Worm (Caenorhabditis elegans) whole organism, mixed stage, embryonic: Measurements from ENCODE around the gene ugt-45.

Experiments used
- bed-3 ChIP-seq: fragments of 200-800 bp; sonication (Bioruptor generic); optimal IDR thresholded peaks from 3 replicates; lab custom pipeline; 2018; ENCODE audit warnings: mild to moderate bottlenecking, missing genetic modification characterization, moderate library complexity, missing compliant biosample characterization
- blmp-1 ChIP-seq: fragments of 150-350 bp; optimal IDR thresholded peaks from 2 replicates; lab custom pipeline; 2014; ENCODE audit warnings: missing biosample characterization, missing genetic modification characterization
- ceh-43 ChIP-seq: fragments of 200-800 bp; sonication (Bioruptor generic); optimal IDR thresholded peaks from 2 replicates; lab custom pipeline; 2018; ENCODE audit warnings: mild to moderate bottlenecking, missing genetic modification characterization, moderate library complexity, missing compliant biosample characterization
- ceh-83 ChIP-seq: fragments of 200-800 bp; sonication (Bioruptor generic); optimal IDR thresholded peaks from 2 replicates; lab custom pipeline; 2018; ENCODE audit warnings: mild to moderate bottlenecking, missing genetic modification characterization, missing compliant biosample characterization
- ces-1 ChIP-seq: fragments of 150-350 bp; optimal IDR thresholded peaks from 2 replicates; lab custom pipeline; 2014; ENCODE audit warnings: missing biosample characterization, missing genetic modification reagents, missing genetic modification characterization
- drap-1 ChIP-seq: fragments of 200-800 bp; sonication (Bioruptor generic); optimal IDR thresholded peaks from 3 replicates; lab custom pipeline; 2018; ENCODE audit warnings: mild to moderate bottlenecking, missing genetic modification characterization, missing compliant biosample characterization
- elt-1 ChIP-seq: sonication (generic microtip); optimal IDR thresholded peaks from 2 replicates; lab custom pipeline; 2017; ENCODE audit warnings: missing genetic modification characterization, mild to moderate bottlenecking, missing compliant biosample characterization, antibody characterized with exemption, moderate library complexity, borderline replicate concordance; ENCODE audit not compliant: insufficient read depth
- elt-3 ChIP-seq: fragments of 150-350 bp; optimal IDR thresholded peaks from 2 replicates; lab custom pipeline; 2014; ENCODE audit warnings: missing biosample characterization, missing genetic modification characterization
- hlh-1 ChIP-seq: fragments of 150-350 bp; optimal IDR thresholded peaks from 2 replicates; lab custom pipeline; 2014; ENCODE audit warnings: missing biosample characterization, missing genetic modification reagents, missing genetic modification characterization
- lin-13 ChIP-seq: fragments of 150-350 bp; optimal IDR thresholded peaks from 2 replicates; lab custom pipeline; 2014; ENCODE audit warnings: missing biosample characterization, missing genetic modification characterization
- lin-32 ChIP-seq: fragments of 200-800 bp; sonication (Bioruptor generic); optimal IDR thresholded peaks from 2 replicates; lab custom pipeline; 2018; ENCODE audit warnings: mild to moderate bottlenecking, missing genetic modification characterization, missing compliant biosample characterization
- lsy-2 ChIP-seq: fragments of 150-350 bp; optimal IDR thresholded peaks from 2 replicates; lab custom pipeline; 2014; ENCODE audit warnings: missing biosample characterization, missing genetic modification characterization
- mab-5 ChIP-seq: fragments of 150-350 bp; optimal IDR thresholded peaks from 2 replicates; lab custom pipeline; 2014; ENCODE audit warnings: missing biosample characterization, missing genetic modification characterization
- mep-1 ChIP-seq: fragments of 150-350 bp; optimal IDR thresholded peaks from 2 replicates; lab custom pipeline; 2017; ENCODE audit warnings: missing biosample characterization, missing genetic modification reagents, missing genetic modification characterization, inconsistent platforms
- mls-2 ChIP-seq: sonication (generic microtip); optimal IDR thresholded peaks from 2 replicates; lab custom pipeline; 2016; ENCODE audit warnings: mild to moderate bottlenecking, missing genetic modification characterization, moderate library complexity, missing compliant biosample characterization
- nhr-12 ChIP-seq: fragments of 150-350 bp; optimal IDR thresholded peaks from 2 replicates; lab custom pipeline; 2014; ENCODE audit warnings: missing biosample characterization, missing genetic modification characterization
- nhr-2 ChIP-seq: fragments of 150-350 bp; optimal IDR thresholded peaks from 2 replicates; lab custom pipeline; 2014; ENCODE audit warnings: missing biosample characterization, missing genetic modification characterization
- nhr-237 ChIP-seq: fragments of 150-350 bp; optimal IDR thresholded peaks from 2 replicates; lab custom pipeline; 2014; ENCODE audit warnings: missing biosample characterization, missing genetic modification characterization
- nhr-28 ChIP-seq: fragments of 150-350 bp; optimal IDR thresholded peaks from 2 replicates; lab custom pipeline; 2014; ENCODE audit warnings: missing biosample characterization, missing genetic modification characterization
- nhr-76 ChIP-seq: sonication (generic microtip); optimal IDR thresholded peaks from 2 replicates; lab custom pipeline; 2017; ENCODE audit warnings: missing biosample characterization, missing genetic modification characterization
- pha-4 ChIP-seq: fragments of 150-350 bp; optimal IDR thresholded peaks from 2 replicates; lab custom pipeline; 2018; ENCODE audit warnings: missing biosample characterization, missing genetic modification reagents, missing genetic modification characterization
- sem-2 ChIP-seq: fragments of 200-800 bp; sonication (Bioruptor generic); optimal IDR thresholded peaks from 2 replicates; lab custom pipeline; 2018; ENCODE audit warnings: mild to moderate bottlenecking, missing genetic modification characterization, missing compliant biosample characterization
- snpc-4 ChIP-seq: fragments of 150-350 bp; optimal IDR thresholded peaks from 2 replicates; lab custom pipeline; 2014; ENCODE audit warnings: missing biosample characterization, missing genetic modification characterization
- sptf-1 ChIP-seq: sonication (generic microtip); optimal IDR thresholded peaks from 2 replicates; lab custom pipeline; 2017; ENCODE audit warnings: mild to moderate bottlenecking, missing genetic modification characterization, moderate library complexity, missing compliant biosample characterization
- tbx-8 ChIP-seq: fragments of 200-800 bp; sonication (Bioruptor generic); optimal IDR thresholded peaks from 2 replicates; lab custom pipeline; 2018; ENCODE audit warnings: mild to moderate bottlenecking, missing genetic modification characterization, moderate library complexity, missing compliant biosample characterization
- unc-120 ChIP-seq: sonication (generic microtip); optimal IDR thresholded peaks from 2 replicates; lab custom pipeline; 2017; ENCODE audit warnings: missing genetic modification characterization, missing compliant biosample characterization; ENCODE audit not compliant: poor library complexity, severe bottlenecking
- unc-39 ChIP-seq: fragments of 150-350 bp; optimal IDR thresholded peaks from 2 replicates; lab custom pipeline; 2014; ENCODE audit warnings: missing biosample characterization, missing genetic modification characterization
- unc-62 ChIP-seq: fragments of 150-350 bp; optimal IDR thresholded peaks from 2 replicates; lab custom pipeline; 2014; ENCODE audit warnings: missing biosample characterization, missing genetic modification reagents, missing genetic modification characterization
- zip-8 ChIP-seq: fragments of 150-350 bp; optimal IDR thresholded peaks from 2 replicates; lab custom pipeline; 2014; ENCODE audit warnings: missing biosample characterization, missing genetic modification characterization
- ztf-11 ChIP-seq: fragments of 150-350 bp; optimal IDR thresholded peaks from 2 replicates; lab custom pipeline; 2014; ENCODE audit warnings: missing biosample characterization, missing genetic modification characterization

The ugt-45 gene

ce11 chrIV:3736244-3736643, 14.7 kb downstream of the ugt-45 start:
- no peak for TF ChIP-seq zip-8
- no peak for TF ChIP-seq ces-1
- no peak for TF ChIP-seq sem-2 (GFP tag; lab: Kevin White, UChicago)
- TF ChIP-seq tbx-8 (GFP tag; lab: Kevin White, UChicago) = no peak
- TF ChIP-seq mab-5 (tag; lab: Kevin White, UChicago) = no peak
- no peak for TF ChIP-seq nhr-2 (tag; lab: Kevin White, UChicago)
- TF ChIP-seq elt-1 = no peak
- no peak for TF ChIP-seq unc-62 (GFP tag; lab: Kevin White, UChicago)
- no peak for TF ChIP-seq bed-3 (GFP tag; lab: Kevin White, UChicago)
- no peak for TF ChIP-seq ztf-11 (tag; lab: Kevin White, UChicago)
- TF ChIP-seq unc-39 = no peak

ce11 chrIV:3733287-3733686, 17.6 kb downstream of the ugt-45 start:
- TF ChIP-seq zip-8 (peak; percentile 96), sptf-1 (tag; lab: Kevin White, UChicago) (no peak), nhr-12 (tag; lab: Kevin White, UChicago) (no peak), blmp-1 (tag; lab: Kevin White, UChicago) (no peak), nhr-237 (tag; lab: Kevin White, UChicago) (no peak)

ce11 chrIV:3731430-3731829, 19.5 kb downstream of the ugt-45 start:
- TF ChIP-seq mls-2 (tag; lab: Kevin White, UChicago) (no peak), zip-8 (no peak), mep-1 (tag; lab: Kevin White, UChicago) (no peak), unc-120 (tag; lab: Kevin White, UChicago) (no peak), unc-62 (GFP tag; lab: Kevin White, UChicago) (no peak), lin-13 (tag; lab: Kevin White, UChicago) (no peak), drap-1 (GFP tag; lab: Kevin White, UChicago) (no peak), nhr-76 (no peak), unc-39 (no peak), sptf-1 (tag; lab: Kevin White, UChicago) (no peak), ceh-83 (GFP tag; lab: Kevin White, UChicago) (no peak), ceh-43 (no peak), elt-3 (tag; lab: Kevin White, UChicago) (no peak), snpc-4 (no peak), nhr-28 (tag; lab: Kevin White, UChicago) (no peak), pha-4 (tag; lab: Kevin White, UChicago) (no peak), hlh-1 (tag; lab: Kevin White, UChicago) (no peak)

ce11 chrIV:3725845-3726244, 25.1 kb downstream of the ugt-45 start, which contains the start of gene smgl-2:
TSS of gene smgl-2 (plus strand) at chrIV:3726164.
- TF ChIP-seq snpc-4 (no peak), nhr-237 (tag; lab: Kevin White, UChicago) (peak; percentile 44), mep-1 (tag; lab: Kevin White, UChicago) (peak; percentile 81), drap-1 (GFP tag; lab: Kevin White, UChicago) (no peak), pha-4 (tag; lab: Kevin White, UChicago) (peak; percentile 23), ces-1 (peak; percentile 62), nhr-2 (tag; lab: Kevin White, UChicago) (peak; percentile 11), bed-3 (GFP tag; lab: Kevin White, UChicago) (no peak), lsy-2 (tag; lab: Kevin White, UChicago) (peak; percentile 71), lin-13 (tag; lab: Kevin White, UChicago) (peak; percentile 28)

- TF ChIP-seq lin-32 (GFP tag; lab: Kevin White, UChicago) (no peak), lsy-2 (tag; lab: Kevin White, UChicago) (no peak), nhr-28 (tag; lab: Kevin White, UChicago) (no peak), nhr-237 (tag; lab: Kevin White, UChicago) (no peak), elt-1 (no peak)
Observed at ce11 chrIV:3725361-3725760, 25.5 kb downstream of the ugt-45 start, which contains the start of gene Y37E11AM.2. TSS of gene Y37E11AM.2 (minus strand) at chrIV:3725461.

- no peak for TF ChIP-seq tbx-8 (GFP tag; lab: Kevin White, UChicago)
- TF ChIP-seq, all 35 proteins: peak for 0
Observed at ce11 chrIV:3722690-3723089, 28.2 kb downstream of the ugt-45 start, which contains the start of gene Y37E11AM.4. TSS of gene Y37E11AM.4 (minus strand) at chrIV:3722790.
